Fruit fly (Drosophila melanogaster) whole organism, pupa: ENCODE results near the gene CG32986.

Experiments
- CG10348 ChIP-seq: fragments of 200-800 bp; sonication (Bioruptor generic); IDR thresholded peaks from 2 replicates; pipeline ENCODE4 v1.3.6; 2022; ENCODE audit warnings: missing biosample characterization, missing genetic modification characterization
- CG12605 ChIP-seq: fragments of 200-800 bp; sonication (Bioruptor generic); IDR thresholded peaks from 2 replicates; pipeline ENCODE4 v1.3.6; 2022; ENCODE audit warnings: missing biosample characterization, missing genetic modification characterization
- CG13204 ChIP-seq: fragments of 200-800 bp; sonication (Bioruptor generic); optimal IDR thresholded peaks from 2 replicates; lab custom pipeline; 2018; ENCODE audit warnings: missing biosample characterization, mild to moderate bottlenecking, missing genetic modification characterization, moderate library complexity
- CG14655 ChIP-seq: fragments of 200-800 bp; sonication (Bioruptor generic); optimal IDR thresholded peaks from 3 replicates; lab custom pipeline; 2017; ENCODE audit warnings: mild to moderate bottlenecking, missing biosample characterization, missing genetic modification reagents, missing genetic modification characterization
- CG15710 ChIP-seq: fragments of 200-800 bp; sonication (Bioruptor generic); optimal IDR thresholded peaks from 2 replicates; lab custom pipeline; 2018; ENCODE audit warnings: missing biosample characterization, mild to moderate bottlenecking, missing genetic modification characterization, moderate library complexity
- CG17806 ChIP-seq: fragments of 200-800 bp; sonication (Bioruptor generic); optimal IDR thresholded peaks from 2 replicates; lab custom pipeline; 2018; ENCODE audit warnings: missing biosample characterization, mild to moderate bottlenecking, missing genetic modification characterization, moderate library complexity
- CG32121 ChIP-seq: fragments of 200-800 bp; sonication (Bioruptor generic); IDR thresholded peaks from 2 replicates; pipeline ENCODE4 v1.3.6; 2022; ENCODE audit warnings: missing biosample characterization, missing genetic modification characterization
- CG34367 ChIP-seq: fragments of 200-800 bp; sonication (Bioruptor generic); optimal IDR thresholded peaks from 2 replicates; lab custom pipeline; 2018; ENCODE audit warnings: missing biosample characterization, mild to moderate bottlenecking, missing genetic modification characterization
- CG4496 ChIP-seq: fragments of 200-800 bp; sonication (Bioruptor generic); IDR thresholded peaks from 3 replicates; pipeline ENCODE4 v1.3.6; 2022; ENCODE audit warnings: missing biosample characterization, missing genetic modification characterization
- CG8159 ChIP-seq: fragments of 200-800 bp; sonication (Bioruptor generic); optimal IDR thresholded peaks from 3 replicates; lab custom pipeline; 2018; ENCODE audit warnings: missing biosample characterization, mild to moderate bottlenecking, missing genetic modification characterization, moderate library complexity
- CG8301 ChIP-seq: fragments of 200-800 bp; sonication (Bioruptor generic); optimal IDR thresholded peaks from 2 replicates; lab custom pipeline; 2018; ENCODE audit warnings: missing biosample characterization, mild to moderate bottlenecking, missing genetic modification characterization
- CG9948 ChIP-seq: fragments of 200-800 bp; sonication (Bioruptor generic); optimal IDR thresholded peaks from 2 replicates; lab custom pipeline; 2018; ENCODE audit warnings: missing biosample characterization, mild to moderate bottlenecking, missing genetic modification characterization, moderate library complexity
- D1 ChIP-seq: fragments of 200-800 bp; sonication (Bioruptor generic); optimal IDR thresholded peaks from 2 replicates; lab custom pipeline; 2018; ENCODE audit warnings: missing biosample characterization, mild to moderate bottlenecking, missing genetic modification characterization, moderate library complexity
- EcR ChIP-seq: fragments of 200-800 bp; sonication (Bioruptor generic); optimal IDR thresholded peaks from 3 replicates; lab custom pipeline; 2019; ENCODE audit warnings: missing biosample characterization, missing genetic modification characterization, mild to moderate bottlenecking, moderate library complexity, missing genetic modification reagents
- Ets98B ChIP-seq: fragments of 200-800 bp; sonication (Bioruptor generic); IDR thresholded peaks from 2 replicates; pipeline ENCODE4 v1.3.6; 2022; ENCODE audit warnings: missing biosample characterization, missing genetic modification characterization
- Pif1A ChIP-seq: fragments of 200-800 bp; sonication (Bioruptor generic); optimal IDR thresholded peaks from 3 replicates; lab custom pipeline; 2016; ENCODE audit warnings: missing biosample characterization, missing genetic modification characterization
- Pif1B ChIP-seq: fragments of 200-800 bp; sonication (Bioruptor generic); optimal IDR thresholded peaks from 3 replicates; lab custom pipeline; 2016; ENCODE audit warnings: missing biosample characterization, missing genetic modification characterization
- Snoo ChIP-seq: fragments of 200-800 bp; sonication (Bioruptor generic); optimal IDR thresholded peaks from 3 replicates; lab custom pipeline; 2017; ENCODE audit warnings: missing biosample characterization, mild to moderate bottlenecking, missing genetic modification characterization, inconsistent platforms
- fd96Ca ChIP-seq: fragments of 200-800 bp; sonication (Bioruptor generic); IDR thresholded peaks from 3 replicates; pipeline ENCODE4 v1.3.6; 2022; ENCODE audit warnings: missing biosample characterization, missing genetic modification characterization
- gl ChIP-seq: fragments of 200-800 bp; sonication (Bioruptor generic); optimal IDR thresholded peaks from 2 replicates; lab custom pipeline; 2018; ENCODE audit warnings: missing biosample characterization, mild to moderate bottlenecking, missing genetic modification characterization
- rn ChIP-seq: fragments of 200-800 bp; sonication (Bioruptor generic); IDR thresholded peaks from 2 replicates; pipeline ENCODE4 v1.3.6; 2022; ENCODE audit warnings: missing biosample characterization, missing genetic modification characterization

Gene CG32986

dm6 chr2L:8855482-8855881 lies 7.1 kb upstream of the CG32986 start:
- TF ChIP-seq CG4496, result no peak
- peak; percentile 33 for TF ChIP-seq Pif1B
- TF ChIP-seq Pif1A, result peak; percentile 58
- TF ChIP-seq fd96Ca (GFP tag; lab: Robert Waterston, UW), result no peak
- TF ChIP-seq gl (tag; lab: Kevin White, UChicago), result peak; percentile 12
- TF ChIP-seq CG17806 (tag; lab: Kevin White, UChicago), result peak; percentile 69
- no peak for TF ChIP-seq CG12605 (GFP tag; lab: Robert Waterston, UW)
- peak; percentile 19 for TF ChIP-seq CG8301 (tag; lab: Kevin White, UChicago)
- TF ChIP-seq CG32121 (GFP tag; lab: Robert Waterston, UW), result no peak
- TF ChIP-seq CG15710 (tag; lab: Kevin White, UChicago), result peak; percentile 42
- TF ChIP-seq EcR, result no peak
- no peak for TF ChIP-seq CG10348 (GFP tag; lab: Robert Waterston, UW)
- TF ChIP-seq rn, result no peak
- no peak for TF ChIP-seq CG13204
- TF ChIP-seq Ets98B (GFP tag; lab: Robert Waterston, UW), result no peak
- TF ChIP-seq CG8159 (tag; lab: Kevin White, UChicago), result peak; percentile 79
- peak; percentile 54 for TF ChIP-seq CG14655 (GFP tag; lab: Kevin White, UChicago)
- TF ChIP-seq Snoo, result peak; percentile 44
- no peak for TF ChIP-seq CG34367 (tag; lab: Kevin White, UChicago)
- no peak for TF ChIP-seq D1 (tag; lab: Kevin White, UChicago)
- peak; percentile 45 for TF ChIP-seq CG9948 (tag; lab: Kevin White, UChicago)
- TF ChIP-seq, all 21 proteins: peak for 10

- TF ChIP-seq Ets98B (GFP tag; lab: Robert Waterston, UW) (no peak), CG4496 (no peak), EcR (peak; percentile 59), CG17806 (tag; lab: Kevin White, UChicago) (no peak), CG13204 (peak; percentile 47), CG34367 (tag; lab: Kevin White, UChicago) (no peak), Snoo (no peak)
These were observed 4.8 kb upstream of the CG32986 start for dm6 chr2L:8857752-8858151.

dm6 chr2L:8859839-8860238 lies 2.7 kb upstream of the CG32986 start:
- no peak for TF ChIP-seq CG15710 (tag; lab: Kevin White, UChicago)
- no peak for TF ChIP-seq D1 (tag; lab: Kevin White, UChicago)
- TF ChIP-seq CG34367 (tag; lab: Kevin White, UChicago), result no peak
- no peak for TF ChIP-seq CG4496
- TF ChIP-seq CG8159 (tag; lab: Kevin White, UChicago), result no peak
- no peak for TF ChIP-seq CG13204
- no peak for TF ChIP-seq CG10348 (GFP tag; lab: Robert Waterston, UW)
- TF ChIP-seq gl (tag; lab: Kevin White, UChicago), result no peak
- no peak for TF ChIP-seq Snoo
- TF ChIP-seq EcR, result no peak
- TF ChIP-seq CG8301 (tag; lab: Kevin White, UChicago), result no peak
- no peak for TF ChIP-seq Pif1A
- TF ChIP-seq CG17806 (tag; lab: Kevin White, UChicago), result no peak
- no peak for TF ChIP-seq CG12605 (GFP tag; lab: Robert Waterston, UW)

dm6 chr2L:8860767-8861166 lies 1.8 kb upstream of the CG32986 start:
- TF ChIP-seq Snoo (peak; percentile 58), CG14655 (GFP tag; lab: Kevin White, UChicago) (peak; percentile 61), CG32121 (GFP tag; lab: Robert Waterston, UW) (no peak; the same call in 1 of the 2 replicates), fd96Ca (GFP tag; lab: Robert Waterston, UW) (peak; percentile 68), CG12605 (GFP tag; lab: Robert Waterston, UW) (no peak), CG8159 (tag; lab: Kevin White, UChicago) (peak; percentile 63), CG9948 (tag; lab: Kevin White, UChicago) (peak; percentile 45), D1 (tag; lab: Kevin White, UChicago) (no peak), CG8301 (tag; lab: Kevin White, UChicago) (peak; percentile 37), Pif1A (peak; percentile 37), rn (peak; percentile 30; the same call in 1 of the 2 replicates), gl (tag; lab: Kevin White, UChicago) (peak; percentile 5), CG13204 (no peak), CG15710 (tag; lab: Kevin White, UChicago) (peak; percentile 45), Pif1B (peak; percentile 20)

DNA sequence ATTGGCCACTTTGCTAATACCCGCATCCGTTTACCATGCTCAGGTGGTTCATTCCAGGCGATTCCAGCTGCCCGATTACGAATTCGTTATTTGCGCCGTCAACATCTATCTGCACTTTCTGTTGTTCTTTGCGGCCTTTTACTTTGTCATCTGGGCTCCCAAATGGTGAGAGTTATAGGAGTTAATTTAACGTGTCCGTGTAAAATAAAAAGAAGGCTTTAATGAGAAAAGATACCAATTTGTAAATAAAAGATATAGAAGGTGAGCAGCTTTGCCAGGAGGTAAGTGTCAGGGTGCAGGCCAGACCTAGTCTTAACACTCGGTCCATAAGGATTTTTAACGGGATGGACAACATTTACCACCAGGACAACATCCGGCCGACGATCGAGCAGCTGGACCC lies 935 bp downstream of the CG32986 start, which contains the start of gene CG32987:
TSS of gene CG32987 (plus strand) at position 301 of the 400 bp plus-strand sequence.
- TF ChIP-seq CG15710 (tag; lab: Kevin White, UChicago), result no peak
- TF ChIP-seq CG9948 (tag; lab: Kevin White, UChicago), result no peak
- TF ChIP-seq CG13204, result no peak
- TF ChIP-seq CG4496, result no peak
- no peak for TF ChIP-seq CG8159 (tag; lab: Kevin White, UChicago)
- no peak for TF ChIP-seq CG12605 (GFP tag; lab: Robert Waterston, UW)
- TF ChIP-seq EcR, result no peak
- TF ChIP-seq Ets98B (GFP tag; lab: Robert Waterston, UW), result no peak
- TF ChIP-seq CG8301 (tag; lab: Kevin White, UChicago), result no peak
- no peak for TF ChIP-seq D1 (tag; lab: Kevin White, UChicago)
- TF ChIP-seq CG14655 (GFP tag; lab: Kevin White, UChicago), result no peak
- no peak for TF ChIP-seq Pif1B
- TF ChIP-seq CG34367 (tag; lab: Kevin White, UChicago), result no peak
- TF ChIP-seq Snoo, result no peak
- TF ChIP-seq CG10348 (GFP tag; lab: Robert Waterston, UW), result no peak

dm6 chr2L:8864564-8864963 lies 2.0 kb downstream of the CG32986 start, which contains the start of gene CG32988:
TSS of gene CG32988 (plus strand) at chr2L:8864864.
- TF ChIP-seq CG8301 (tag; lab: Kevin White, UChicago) (no peak), rn (no peak), CG32121 (GFP tag; lab: Robert Waterston, UW) (no peak), CG14655 (GFP tag; lab: Kevin White, UChicago) (no peak), CG9948 (tag; lab: Kevin White, UChicago) (no peak), CG12605 (GFP tag; lab: Robert Waterston, UW) (no peak), EcR (no peak), Snoo (no peak), CG34367 (tag; lab: Kevin White, UChicago) (no peak)
